Fruit fly (Drosophila melanogaster) whole organism: Measurements from ENCODE around the gene CG10863.

Source experiments
- Dll ChIP-seq: fragments of >200 bp; optimal IDR thresholded peaks from 2 replicates; lab custom pipeline; 2017
- EcR ChIP-seq, 2 experiments: fragments of >200 bp; optimal IDR thresholded peaks; 2 replicates each; lab custom pipeline; 2017; ENCODE audit warnings: missing biosample characterization in 2 of 2, missing genetic modification characterization in 2 of 2, missing genetic modification reagents in 2 of 2
- pan ChIP-seq: fragments of >200 bp; optimal IDR thresholded peaks from 2 replicates; lab custom pipeline; 2017
- psq ChIP-seq: fragments of >200 bp; optimal IDR thresholded peaks from 2 replicates; lab custom pipeline; 2017
- usp ChIP-seq: fragments of >200 bp; optimal IDR thresholded peaks from 2 replicates; lab custom pipeline; 2017; ENCODE audit warnings: missing biosample characterization, missing genetic modification characterization, mixed read lengths

DNA sequence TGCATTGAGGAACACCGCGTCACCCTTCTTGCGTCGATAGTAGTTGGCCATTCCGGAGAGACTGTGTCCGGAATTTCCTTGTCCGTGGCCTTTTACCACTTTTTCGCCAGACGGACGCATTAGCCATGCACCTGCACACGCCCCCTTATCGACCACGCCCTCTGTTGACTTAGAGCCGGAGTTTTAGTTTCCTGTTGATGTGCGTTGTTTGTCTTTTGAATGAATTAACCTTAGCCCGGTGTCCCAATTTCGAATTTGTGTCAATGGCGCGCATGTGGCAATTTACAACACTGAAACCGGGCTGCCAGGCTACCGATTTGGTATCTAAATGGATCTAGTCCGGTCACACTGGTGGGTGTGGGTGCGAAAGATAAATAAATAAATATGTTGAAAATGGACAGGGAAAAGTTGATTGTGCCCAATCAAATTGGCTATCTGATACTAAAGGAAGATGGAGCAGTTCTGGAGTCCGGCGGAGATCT lies 45.7 kb downstream of the CG10863 start, which contains the start of the genes Gr63a and Lamtor4:
- TF ChIP-seq pan (lab: Kevin White, UChicago) (no peak), psq (lab: Kevin White, UChicago) (no peak), Dll (no peak), usp (GFP tag; lab: Kevin White, UChicago) (no peak), EcR (GFP tag; optimal IDR thresholded peaks at IDR 0.05; lab: Kevin White, UChicago) (no peak)
